Worm (Caenorhabditis elegans): ENCODE measurements around the gene C46C2.5.

ce11 chrIV:9218415-9218814 is 26.0 kb upstream of the C46C2.5 start:
- TF ChIP-seq lsy-2 (tag; optimal IDR thresholded peaks at IDR 0.05) (no peak), lin-38 (GFP tag; IDR thresholded peaks at IDR 0.05) (no peak), skn-1 (tag; optimal IDR thresholded peaks at IDR 0.05) (no peak), Y5F2A.4 (GFP tag; optimal IDR thresholded peaks at IDR 0.05) (no peak), mdt-29 (GFP tag; IDR thresholded peaks at IDR 0.05) (no peak), unc-39 (tag; optimal IDR thresholded peaks at IDR 0.05) (no peak), fos-1 (tag; optimal IDR thresholded peaks at IDR 0.05) (no peak), aly-2 (tag; optimal IDR thresholded peaks at IDR 0.05) (no peak), lin-39 (tag; optimal IDR thresholded peaks at IDR 0.05) (no peak), F26F4.8 (GFP tag; conservative IDR thresholded peaks at IDR 0.05) (no peak)

Data from whole organism, L4 larva.